Worm (Caenorhabditis elegans): ENCODE measurements around the gene him-17.

The him-17 gene

ce11 chrV:13138681-13139080, 37.8 kb upstream of the him-17 start, which contains the start of gene dhc-3:
Gene dhc-3 (plus strand): TSS chrV:13138981.
- TF ChIP-seq sox-4 (tag; optimal IDR thresholded peaks at IDR 0.05) (no peak), fkh-8 (tag; optimal IDR thresholded peaks at IDR 0.05) (no peak), skn-1 (tag; optimal IDR thresholded peaks at IDR 0.05) (no peak), mep-1 (tag; optimal IDR thresholded peaks at IDR 0.05) (no peak), ceh-90 (tag; optimal IDR thresholded peaks at IDR 0.05) (no peak), dpl-1 (GFP tag; optimal IDR thresholded peaks at IDR 0.05) (no peak), lir-3 (tag; optimal IDR thresholded peaks at IDR 0.05; ENCODE audit: poor library complexity) (no peak), pag-3 (tag; optimal IDR thresholded peaks at IDR 0.05; ENCODE audit: borderline replicate concordance, insufficient read depth) (no peak), ama-1 (optimal IDR thresholded peaks at IDR 0.05) (no peak), ces-1 (GFP tag; optimal IDR thresholded peaks at IDR 0.05) (no peak), dsc-1 (tag; optimal IDR thresholded peaks at IDR 0.05) (no peak), sup-37 (GFP tag; optimal IDR thresholded peaks at IDR 0.05) (no peak), lsy-2 (tag; optimal IDR thresholded peaks at IDR 0.05) (no peak), fos-1 (tag; optimal IDR thresholded peaks at IDR 0.05) (no peak)

ce11 chrV:13152575-13152974, 23.9 kb upstream of the him-17 start, which contains the start of gene noca-1:
Gene noca-1 (plus strand): TSS chrV:13152919.
- TF ChIP-seq hpl-2 (GFP tag; optimal IDR thresholded peaks at IDR 0.05) (no peak), efl-1 (optimal IDR thresholded peaks at IDR 0.05) (peak in 1 of 2 experiments; percentile 19), efl-1 (GFP tag; optimal IDR thresholded peaks at IDR 0.05 in 1 of 2) (no peak)

- TF ChIP-seq lsy-2 (tag; optimal IDR thresholded peaks at IDR 0.05) (no peak), isw-1 (GFP tag; IDR thresholded peaks at IDR 0.05) (no peak), lin-13 (GFP tag; optimal IDR thresholded peaks at IDR 0.05) (no peak), nhr-85 (tag) (no peak), nhr-76 (tag; optimal IDR thresholded peaks at IDR 0.05) (no peak), fkh-8 (tag; optimal IDR thresholded peaks at IDR 0.05) (no peak), aly-2 (tag; optimal IDR thresholded peaks at IDR 0.05) (no peak), lin-35 (GFP tag; optimal IDR thresholded peaks at IDR 0.05) (no peak), unc-98 (GFP tag; IDR thresholded peaks at IDR 0.05) (no peak), ets-5 (GFP tag; IDR thresholded peaks at IDR 0.05) (no peak), nhr-28 (tag; optimal IDR thresholded peaks at IDR 0.05) (no peak), hlh-17 (GFP tag; optimal IDR thresholded peaks at IDR 0.05; ENCODE audit: borderline replicate concordance) (no peak), nhr-71 (tag; optimal IDR thresholded peaks at IDR 0.05) (no peak), grh-1 (GFP tag; IDR thresholded peaks at IDR 0.05) (no peak), ztf-11 (tag; optimal IDR thresholded peaks at IDR 0.05) (no peak), skn-1 (tag; optimal IDR thresholded peaks at IDR 0.05) (no peak), efl-1 (optimal IDR thresholded peaks at IDR 0.05) (no peak), efl-1 (GFP tag; optimal IDR thresholded peaks at IDR 0.05 in 1 of 2) (no peak), sox-4 (tag; optimal IDR thresholded peaks at IDR 0.05) (no peak), ceh-90 (tag; optimal IDR thresholded peaks at IDR 0.05) (no peak)
Measured at ce11 chrV:13154225-13154624, 22.3 kb upstream of the him-17 start.

DNA sequence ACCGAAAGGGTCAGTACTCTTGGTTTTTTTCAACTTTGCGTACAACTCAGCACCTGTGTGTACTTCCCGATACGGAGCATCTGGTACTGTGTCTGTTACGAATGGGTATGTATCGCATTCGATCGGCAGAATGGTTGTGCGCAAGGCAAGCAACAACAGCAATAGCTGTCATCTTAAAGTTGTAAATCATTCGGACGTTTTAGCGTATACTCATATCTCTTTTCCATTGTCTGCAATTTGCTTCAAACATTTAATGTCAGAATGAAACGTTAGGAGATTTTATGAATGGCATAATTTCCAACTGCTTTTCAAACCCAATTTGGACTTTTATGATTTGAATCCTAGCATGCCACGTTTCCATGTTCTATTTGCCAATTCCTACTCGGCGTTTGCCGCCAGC, 19.4 kb upstream of the him-17 start:
- TF ChIP-seq tlp-1 (tag; optimal IDR thresholded peaks at IDR 0.05), result no peak
- no peak for TF ChIP-seq efl-1 (optimal IDR thresholded peaks at IDR 0.05)
- TF ChIP-seq efl-1 (GFP tag; optimal IDR thresholded peaks at IDR 0.05 in 1 of 2), result peak in 1 of 2 experiments; percentile 68

ce11 chrV:13161052-13161451, 15.5 kb upstream of the him-17 start:
- no peak for TF ChIP-seq lsy-2 (tag; optimal IDR thresholded peaks at IDR 0.05)
- peak; percentile 38 for TF ChIP-seq lin-14 (GFP tag; optimal IDR thresholded peaks at IDR 0.05)
- no peak for TF ChIP-seq nhr-76 (tag; optimal IDR thresholded peaks at IDR 0.05)
- TF ChIP-seq vab-15 (tag; optimal IDR thresholded peaks at IDR 0.05), result no peak
- TF ChIP-seq fkh-4 (tag; optimal IDR thresholded peaks at IDR 0.05; ENCODE audit: borderline replicate concordance), result peak; percentile 56
- peak; percentile 89 for TF ChIP-seq dsc-1 (tag; optimal IDR thresholded peaks at IDR 0.05)
- TF ChIP-seq sox-4 (tag; optimal IDR thresholded peaks at IDR 0.05), result no peak

Measured in whole organism, L1 larva.